Fruit fly (Drosophila melanogaster) Kc167 (cell line): ENCODE data around the gene CG43675.

Experiments
- Myc ChIP-seq: fragments of >200 bp; optimal IDR thresholded peaks from 2 replicates; lab custom pipeline; 2017; ENCODE audit warnings: missing external identifiers
- Sin3A ChIP-seq: fragments of >200 bp; optimal IDR thresholded peaks from 2 replicates; lab custom pipeline; 2018; ENCODE audit warnings: missing external identifiers

DNA sequence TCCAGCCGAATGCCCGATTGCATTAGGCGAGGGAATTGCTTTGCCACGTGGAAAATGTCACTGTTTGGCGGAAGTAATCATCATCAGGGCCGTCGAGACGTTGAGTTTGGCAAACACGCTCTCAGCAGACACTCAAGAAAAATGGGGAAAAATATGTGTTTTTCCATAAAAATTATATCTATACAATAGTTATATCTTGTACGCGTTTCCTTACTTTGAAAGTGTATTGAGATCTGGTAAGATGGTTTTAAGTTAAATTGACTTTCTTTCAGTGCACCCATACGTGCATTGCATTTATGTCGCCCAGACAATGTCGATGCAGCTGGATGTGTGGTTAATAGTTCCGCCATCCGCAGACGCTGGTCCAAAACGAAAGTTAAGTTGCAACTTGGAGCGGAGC is 30.7 kb downstream of the CG43675 start:
- TF ChIP-seq Myc (lab: Kevin White, UChicago) (no peak), Sin3A (lab: Kevin White, UChicago) (no peak)
